Worm (Caenorhabditis elegans) whole organism, midembryonic: ENCODE data around the gene C29F9.8.

Experiments
- T22C8.4 ChIP-seq: fragments of 200-800 bp; sonication (Bioruptor generic); IDR thresholded peaks from 2 replicates; pipeline ENCODE4 v1.3.6; 2022; ENCODE audit warnings: missing genetic modification characterization, missing compliant biosample characterization
- cog-1 ChIP-seq: sonication (generic microtip); optimal IDR thresholded peaks from 2 replicates; lab custom pipeline; 2016; ENCODE audit warnings: missing genetic modification characterization, missing compliant biosample characterization
- flt-1 ChIP-seq: fragments of 200-800 bp; sonication (Bioruptor generic); IDR thresholded peaks from 2 replicates; pipeline ENCODE4 v1.3.6; 2022; ENCODE audit warnings: missing genetic modification characterization, missing compliant biosample characterization
- klf-2 ChIP-seq: fragments of 200-800 bp; sonication (Bioruptor generic); conservative IDR thresholded peaks from 2 replicates; pipeline ENCODE4 v1.3.6; 2022; ENCODE audit warnings: missing genetic modification reagents, missing genetic modification characterization, missing compliant biosample characterization
- med-1 ChIP-seq: sonication (generic microtip); optimal IDR thresholded peaks from 2 replicates; lab custom pipeline; 2017; ENCODE audit warnings: missing genetic modification characterization, mild to moderate bottlenecking, missing compliant biosample characterization, antibody characterized with exemption, missing genetic modification reagents; ENCODE audit not compliant: insufficient read depth
- ref-1 ChIP-seq: fragments of 200-800 bp; sonication (Bioruptor generic); conservative IDR thresholded peaks from 2 replicates; pipeline ENCODE4 v1.3.6; 2022; ENCODE audit warnings: missing genetic modification reagents, missing genetic modification characterization, missing compliant biosample characterization
- tab-1 ChIP-seq: fragments of 200-800 bp; sonication (Bioruptor generic); IDR thresholded peaks from 2 replicates; pipeline ENCODE4 v1.3.6; 2022; ENCODE audit warnings: missing genetic modification characterization, missing compliant biosample characterization
- ztf-23 ChIP-seq: fragments of 200-800 bp; sonication (Bioruptor generic); IDR thresholded peaks from 2 replicates; pipeline ENCODE4 v1.3.6; 2022; ENCODE audit warnings: missing genetic modification reagents, missing genetic modification characterization, missing compliant biosample characterization
- ztf-29 ChIP-seq: fragments of 200-800 bp; sonication (Bioruptor generic); IDR thresholded peaks from 2 replicates; pipeline ENCODE4 v1.3.6; 2022; ENCODE audit warnings: missing genetic modification reagents, missing genetic modification characterization, missing compliant biosample characterization

C29F9.8 gene

DNA sequence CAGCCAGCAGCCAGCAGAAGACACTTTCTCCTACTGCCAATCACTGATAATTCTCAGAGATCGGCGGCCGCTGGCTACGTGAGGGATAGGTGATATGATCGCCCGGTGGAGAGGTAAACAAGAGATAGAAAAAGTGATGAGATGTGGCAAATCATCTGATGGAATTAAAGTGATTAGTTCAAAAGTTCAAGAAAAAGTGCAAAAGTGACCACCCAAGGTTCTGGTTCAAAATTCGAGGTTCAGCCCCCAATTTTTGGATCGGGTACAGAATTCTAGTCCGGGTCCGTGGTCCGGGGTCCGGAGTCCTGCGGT, 31.3 kb downstream of the C29F9.8 start:
- TF ChIP-seq ztf-23 (GFP tag; lab: Robert Waterston, UW) (no peak), tab-1 (GFP tag; lab: Robert Waterston, UW) (no peak), T22C8.4 (GFP tag; lab: Robert Waterston, UW) (no peak), cog-1 (tag; lab: Kevin White, UChicago) (no peak), klf-2 (no peak), ref-1 (GFP tag; lab: Robert Waterston, UW) (no peak), flt-1 (GFP tag; lab: Robert Waterston, UW) (no peak), med-1 (GFP tag; lab: Kevin White, UChicago) (no peak), ztf-29 (GFP tag; lab: Robert Waterston, UW) (no peak)

DNA sequence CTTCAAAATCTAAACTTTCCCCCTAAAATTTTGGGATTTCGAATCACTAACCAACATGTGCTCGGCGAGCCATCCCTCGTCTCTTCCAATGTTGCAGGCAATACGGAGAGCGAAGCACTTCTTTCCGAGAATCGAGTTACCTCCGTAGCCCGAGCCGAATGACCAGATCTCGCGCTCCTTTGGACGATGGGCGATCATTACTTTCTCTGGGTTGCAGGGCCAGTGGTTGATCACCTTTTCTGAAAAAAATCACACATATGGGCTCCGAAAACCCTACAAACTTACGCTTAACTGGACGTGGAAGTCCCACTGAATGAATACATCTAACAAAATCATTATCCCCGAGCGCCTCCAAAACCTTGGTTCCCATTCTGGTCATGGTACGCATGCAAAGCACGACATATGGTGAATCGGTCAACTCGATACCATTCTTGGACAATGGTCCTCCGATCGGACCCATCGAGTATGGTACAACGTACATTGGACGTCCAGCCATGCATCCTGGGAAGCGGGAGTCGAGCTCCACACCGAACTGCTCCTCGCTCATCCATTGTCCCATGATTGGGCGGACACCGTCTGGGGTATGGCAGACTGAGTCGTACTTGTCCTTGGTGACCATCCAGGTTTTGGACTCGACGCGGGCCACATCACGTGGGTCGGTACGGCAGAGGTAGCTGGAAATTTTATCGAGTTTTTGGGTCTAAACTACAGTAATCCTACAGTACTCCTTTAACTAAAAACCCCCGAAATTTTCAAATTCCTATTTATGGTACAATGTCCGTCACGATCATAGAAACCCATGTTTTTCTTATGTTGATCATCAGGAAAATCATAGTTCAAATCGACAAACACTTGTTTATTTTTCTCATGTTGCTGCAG, 31.9 kb downstream of the C29F9.8 start:
- TF ChIP-seq flt-1 (GFP tag; lab: Robert Waterston, UW) = no peak
- no peak for TF ChIP-seq ztf-23 (GFP tag; lab: Robert Waterston, UW)
- no peak for TF ChIP-seq tab-1 (GFP tag; lab: Robert Waterston, UW)
- TF ChIP-seq klf-2 = no peak
- no peak for TF ChIP-seq med-1 (GFP tag; lab: Kevin White, UChicago)
- TF ChIP-seq T22C8.4 (GFP tag; lab: Robert Waterston, UW) = no peak
- TF ChIP-seq ref-1 (GFP tag; lab: Robert Waterston, UW) = no peak
- no peak for TF ChIP-seq cog-1 (tag; lab: Kevin White, UChicago)
- TF ChIP-seq ztf-29 (GFP tag; lab: Robert Waterston, UW) = no peak

DNA sequence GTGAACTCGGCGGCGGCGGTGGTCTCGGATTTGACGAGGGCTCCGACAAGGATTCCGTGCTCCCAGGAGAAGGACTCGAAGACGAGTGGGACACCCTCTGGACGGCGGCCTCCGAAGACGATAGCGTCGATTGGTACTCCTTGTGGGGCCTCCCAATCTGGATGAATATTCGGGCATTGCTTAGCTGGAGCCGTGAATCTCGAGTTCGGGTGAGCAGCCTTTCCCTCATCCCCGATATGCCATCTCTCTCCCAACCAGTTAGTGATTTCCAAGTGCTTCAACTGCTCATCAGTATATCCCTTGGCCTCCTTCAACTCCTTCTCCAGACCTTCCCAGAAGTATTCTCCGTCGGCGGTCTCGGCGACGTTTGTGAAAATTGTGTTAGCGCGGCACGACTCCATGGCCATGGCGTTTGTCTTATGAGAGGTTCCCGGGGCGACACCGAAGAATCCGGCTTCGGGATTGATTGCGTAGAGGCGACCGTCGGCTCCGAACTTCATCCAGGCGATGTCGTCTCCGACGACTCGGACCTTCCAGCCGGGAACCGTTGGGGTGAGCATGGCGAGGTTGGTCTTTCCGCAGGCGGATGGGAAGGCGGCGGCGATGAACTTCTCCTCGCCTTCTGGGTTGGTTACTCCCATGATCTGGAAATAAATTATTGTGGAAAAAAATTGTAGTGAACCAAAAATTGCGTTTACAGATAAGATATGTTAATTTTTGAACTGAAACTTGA, 33.2 kb downstream of the C29F9.8 start:
- TF ChIP-seq ztf-29 (GFP tag; lab: Robert Waterston, UW) (no peak), flt-1 (GFP tag; lab: Robert Waterston, UW) (no peak), ztf-23 (GFP tag; lab: Robert Waterston, UW) (no peak), klf-2 (no peak), T22C8.4 (GFP tag; lab: Robert Waterston, UW) (no peak), cog-1 (tag; lab: Kevin White, UChicago) (no peak), tab-1 (GFP tag; lab: Robert Waterston, UW) (no peak), ref-1 (GFP tag; lab: Robert Waterston, UW) (no peak)

DNA sequence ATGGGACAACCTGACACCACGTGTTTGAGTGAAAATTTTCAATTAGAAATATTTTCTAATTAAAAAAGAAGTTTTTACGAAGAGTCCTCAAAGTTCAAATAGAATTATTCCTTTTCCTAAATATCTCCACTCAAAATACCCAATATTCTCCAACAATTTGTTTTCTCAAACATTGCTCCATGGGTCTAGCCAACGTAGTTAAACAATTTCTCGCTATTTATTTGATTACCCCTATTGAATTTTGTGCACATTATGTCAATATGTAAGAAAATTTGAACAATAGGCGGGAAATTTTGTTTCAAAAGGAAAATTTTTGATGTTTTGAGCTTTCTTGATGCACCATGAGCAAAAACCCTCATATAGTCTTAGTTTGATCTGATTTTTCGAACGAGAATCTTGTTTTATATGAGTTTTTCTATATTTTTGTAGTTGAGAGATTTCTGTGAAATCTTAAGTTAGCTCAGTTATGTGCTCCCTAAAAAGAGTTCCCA, 34.5 kb downstream of the C29F9.8 start:
- no peak for TF ChIP-seq med-1 (GFP tag; lab: Kevin White, UChicago)
- no peak for TF ChIP-seq klf-2
- no peak for TF ChIP-seq ref-1 (GFP tag; lab: Robert Waterston, UW)
- no peak for TF ChIP-seq T22C8.4 (GFP tag; lab: Robert Waterston, UW)
- no peak for TF ChIP-seq ztf-23 (GFP tag; lab: Robert Waterston, UW)
- no peak for TF ChIP-seq flt-1 (GFP tag; lab: Robert Waterston, UW)
- TF ChIP-seq tab-1 (GFP tag; lab: Robert Waterston, UW) = no peak
- TF ChIP-seq cog-1 (tag; lab: Kevin White, UChicago) = no peak
- TF ChIP-seq ztf-29 (GFP tag; lab: Robert Waterston, UW) = no peak

DNA sequence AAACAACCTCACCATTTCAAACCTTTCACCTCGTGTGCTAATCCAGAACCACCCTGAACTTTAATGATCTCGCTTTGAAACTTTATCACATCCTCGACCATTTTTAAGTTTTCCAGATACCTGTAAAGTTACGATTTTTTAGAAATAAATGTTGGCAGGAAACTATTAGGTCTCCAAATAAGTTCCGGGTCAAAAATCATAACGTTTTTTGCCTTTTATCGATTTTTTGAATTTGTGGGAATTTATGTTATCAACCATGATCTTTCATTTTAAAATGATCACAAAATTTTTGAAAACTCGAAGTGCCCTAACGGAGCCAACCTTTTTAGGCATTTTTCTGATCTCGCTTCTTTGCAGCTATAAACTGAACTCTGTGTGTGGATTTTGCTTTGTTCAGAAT, 35.9 kb downstream of the C29F9.8 start, which contains the start of gene btb-5:
Gene btb-5 (minus strand): TSS at position 101 of the 400 bp plus-strand sequence.
- TF ChIP-seq ztf-23 (GFP tag; lab: Robert Waterston, UW) (no peak), cog-1 (tag; lab: Kevin White, UChicago) (no peak), tab-1 (GFP tag; lab: Robert Waterston, UW) (no peak), ref-1 (GFP tag; lab: Robert Waterston, UW) (no peak), flt-1 (GFP tag; lab: Robert Waterston, UW) (no peak)

DNA sequence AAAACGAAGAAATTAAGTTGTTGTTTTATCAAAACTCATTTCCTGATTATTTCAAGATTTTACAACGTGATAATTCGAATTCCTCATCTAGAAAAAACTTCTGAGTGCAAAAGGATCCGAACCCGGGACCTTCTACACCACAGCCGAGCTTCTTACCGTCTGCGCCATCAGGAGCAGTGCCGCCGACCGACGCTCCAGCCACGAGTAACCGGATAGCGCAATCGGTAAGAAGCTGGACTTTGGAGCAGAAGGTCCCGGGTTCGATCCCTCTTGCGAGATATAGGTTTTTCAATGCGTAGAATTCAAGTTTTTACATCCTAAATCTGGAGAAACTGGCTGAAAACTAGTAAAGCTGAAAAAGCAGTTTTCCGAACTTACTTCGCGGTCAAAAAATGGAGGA, 43.2 kb downstream of the C29F9.8 start:
- TF ChIP-seq flt-1 (GFP tag; lab: Robert Waterston, UW) = no peak

DNA sequence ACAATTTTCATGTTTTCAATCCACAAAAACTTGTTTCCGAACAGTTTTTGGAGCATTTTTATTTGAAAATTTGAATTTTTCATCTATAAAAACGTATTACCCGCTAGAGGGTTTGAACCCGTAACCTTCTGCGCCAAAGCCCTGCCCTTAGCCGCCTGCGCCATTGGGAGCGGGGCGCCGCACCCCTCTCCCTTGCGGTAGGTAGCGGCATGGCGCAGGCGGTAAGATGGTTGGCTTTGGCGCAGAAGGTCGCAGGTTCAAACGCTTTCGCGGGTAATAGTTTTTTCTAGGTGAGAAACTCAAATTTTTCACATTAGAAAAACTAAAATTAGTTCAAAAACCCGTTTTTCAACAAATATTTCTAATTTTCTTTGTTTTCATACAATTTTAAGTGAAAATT, 45.3 kb downstream of the C29F9.8 start:
- TF ChIP-seq ref-1 (GFP tag; lab: Robert Waterston, UW) (no peak), ztf-29 (GFP tag; lab: Robert Waterston, UW) (no peak), tab-1 (GFP tag; lab: Robert Waterston, UW) (no peak)

DNA sequence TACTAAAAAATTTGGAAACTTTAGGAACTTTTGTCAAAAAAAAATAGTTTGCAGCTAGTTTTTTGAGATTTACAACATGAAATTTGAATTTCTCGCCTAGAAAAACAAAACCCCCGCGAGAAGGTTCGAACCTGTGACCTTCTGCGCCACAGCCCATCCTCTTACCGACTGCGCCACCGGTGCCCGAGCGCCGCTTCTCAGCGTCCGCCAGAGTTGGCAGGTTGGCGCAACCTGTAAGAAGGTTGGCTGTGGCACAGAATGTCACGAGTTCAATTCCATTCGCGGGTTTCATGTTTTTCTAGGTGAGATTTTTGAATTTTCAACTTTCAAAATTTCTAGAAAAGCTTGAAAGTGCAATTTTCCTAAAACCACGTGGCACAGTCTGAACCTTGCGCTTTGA, 46.5 kb downstream of the C29F9.8 start:
- TF ChIP-seq tab-1 (GFP tag; lab: Robert Waterston, UW) (no peak), klf-2 (no peak), ztf-23 (GFP tag; lab: Robert Waterston, UW) (no peak), T22C8.4 (GFP tag; lab: Robert Waterston, UW) (no peak), ref-1 (GFP tag; lab: Robert Waterston, UW) (no peak), flt-1 (GFP tag; lab: Robert Waterston, UW) (no peak), cog-1 (tag; lab: Kevin White, UChicago) (no peak), ztf-29 (GFP tag; lab: Robert Waterston, UW) (no peak), med-1 (GFP tag; lab: Kevin White, UChicago) (no peak)

DNA sequence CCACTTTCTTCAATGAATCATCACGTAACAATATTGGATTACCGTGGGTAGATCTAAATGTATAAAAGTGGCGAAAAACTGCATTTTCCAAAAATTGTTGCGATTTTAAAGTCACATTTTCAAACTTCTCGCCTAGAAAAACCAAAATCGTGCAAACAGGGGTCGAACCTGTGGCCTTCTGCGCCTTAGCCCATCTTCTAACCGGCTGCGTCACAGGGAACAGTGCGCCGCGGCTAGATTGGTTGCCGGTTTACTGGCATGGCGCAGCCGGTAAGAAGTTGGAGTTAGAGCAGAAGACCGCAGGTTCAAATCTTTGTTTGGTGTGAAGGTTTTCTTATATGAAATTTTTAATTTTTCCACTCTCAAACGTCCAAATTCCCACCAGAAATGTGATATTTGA, 47.9 kb downstream of the C29F9.8 start:
- TF ChIP-seq ztf-29 (GFP tag; lab: Robert Waterston, UW) = no peak
- TF ChIP-seq med-1 (GFP tag; lab: Kevin White, UChicago) = no peak
- TF ChIP-seq tab-1 (GFP tag; lab: Robert Waterston, UW) = no peak
- 0 out of 2 replicates have a peak, but pooled peaks have one; percentile 39 for TF ChIP-seq klf-2
